Fruit fly (Drosophila melanogaster) whole organism, embryonic: ENCODE results near the gene CG10341.

Source experiments
- CG10565 ChIP-seq: fragments of 200-800 bp; sonication (Bioruptor generic); optimal IDR thresholded peaks from 3 replicates; lab custom pipeline; 2016; ENCODE audit warnings: missing biosample characterization, mild to moderate bottlenecking, missing genetic modification characterization
- CG11696 ChIP-seq: fragments of 200-800 bp; sonication (Bioruptor generic); IDR thresholded peaks from 2 replicates; pipeline ENCODE4 v1.3.6; 2022; ENCODE audit warnings: missing biosample characterization, missing genetic modification characterization
- CG12104 ChIP-seq: fragments of 200-800 bp; sonication (Bioruptor generic); optimal IDR thresholded peaks from 3 replicates; lab custom pipeline; 2016; ENCODE audit warnings: missing biosample characterization, missing genetic modification characterization
- CG12299 ChIP-seq: fragments of 200-800 bp; sonication (Bioruptor generic); optimal IDR thresholded peaks from 2 replicates; lab custom pipeline; 2018; ENCODE audit warnings: missing biosample characterization, mild to moderate bottlenecking, missing genetic modification characterization
- CG1603 ChIP-seq: fragments of 200-800 bp; sonication (Bioruptor generic); optimal IDR thresholded peaks from 2 replicates; lab custom pipeline; 2019; ENCODE audit warnings: missing biosample characterization, mild to moderate bottlenecking, missing genetic modification characterization, moderate library complexity
- CG16779 ChIP-seq: fragments of 200-800 bp; sonication (Bioruptor generic); IDR thresholded peaks from 2 replicates; pipeline ENCODE4 v1.3.6; 2022; ENCODE audit warnings: missing biosample characterization, missing genetic modification characterization
- CG17359 ChIP-seq: fragments of 200-800 bp; sonication (Bioruptor generic); optimal IDR thresholded peaks from 3 replicates; lab custom pipeline; 2018; ENCODE audit warnings: missing biosample characterization, mild to moderate bottlenecking, missing genetic modification characterization, moderate library complexity
- CG17802 ChIP-seq: fragments of 200-800 bp; sonication (Bioruptor generic); optimal IDR thresholded peaks from 2 replicates; lab custom pipeline; 2018; ENCODE audit warnings: missing biosample characterization, mild to moderate bottlenecking, missing genetic modification characterization, moderate library complexity
- CG18011 ChIP-seq: fragments of 200-800 bp; sonication (Bioruptor generic); optimal IDR thresholded peaks from 2 replicates; lab custom pipeline; 2017; ENCODE audit warnings: missing biosample characterization, missing genetic modification characterization, mild to moderate bottlenecking, moderate library complexity, missing genotype
- CG18476 ChIP-seq: fragments of 200-800 bp; sonication (Bioruptor generic); optimal IDR thresholded peaks from 2 replicates; lab custom pipeline; 2016; ENCODE audit warnings: missing biosample characterization, mild to moderate bottlenecking, missing genetic modification characterization
- CG3163 ChIP-seq: fragments of 200-800 bp; sonication (Bioruptor generic); optimal IDR thresholded peaks from 3 replicates; lab custom pipeline; 2016; ENCODE audit warnings: missing biosample characterization, missing genetic modification characterization
- CG4854 ChIP-seq: fragments of 200-800 bp; sonication (Bioruptor generic); optimal IDR thresholded peaks from 2 replicates; lab custom pipeline; 2016; ENCODE audit warnings: missing biosample characterization, missing genetic modification characterization, inconsistent platforms
- CG6791 ChIP-seq: fragments of 200-800 bp; sonication (Bioruptor generic); IDR thresholded peaks from 3 replicates; pipeline ENCODE4 v1.3.6; 2022; ENCODE audit warnings: missing biosample characterization, missing genetic modification characterization; ENCODE audit not compliant: partially characterized antibody
- CG8359 ChIP-seq: fragments of 200-800 bp; sonication (Bioruptor generic); optimal IDR thresholded peaks from 2 replicates; lab custom pipeline; 2017; ENCODE audit warnings: missing biosample characterization, mild to moderate bottlenecking, missing genetic modification characterization, borderline replicate concordance
- CrebB ChIP-seq: fragments of 200-800 bp; sonication (Bioruptor generic); optimal IDR thresholded peaks from 3 replicates; lab custom pipeline; 2018; ENCODE audit warnings: missing biosample characterization, mild to moderate bottlenecking, missing genetic modification characterization
- Deaf1 ChIP-seq: fragments of 200-800 bp; optimal IDR thresholded peaks from 3 replicates; lab custom pipeline; 2019; ENCODE audit warnings: missing biosample characterization, mild to moderate bottlenecking, missing genetic modification characterization, moderate library complexity
- Dip3 ChIP-seq: fragments of 200-800 bp; sonication (Bioruptor generic); optimal IDR thresholded peaks from 3 replicates; lab custom pipeline; 2016; ENCODE audit warnings: missing biosample characterization, missing genetic modification characterization
- Dll ChIP-seq: fragments of 200-800 bp; sonication (Bioruptor generic); IDR thresholded peaks from 4 replicates; pipeline ENCODE4 v1.3.6; 2022; ENCODE audit warnings: missing biosample characterization, missing genetic modification characterization; ENCODE audit not compliant: partially characterized antibody
- Fer2 ChIP-seq: fragments of 200-800 bp; sonication (Bioruptor generic); optimal IDR thresholded peaks from 2 replicates; lab custom pipeline; 2018; ENCODE audit warnings: missing biosample characterization, mild to moderate bottlenecking, missing genetic modification characterization, moderate library complexity
- H2.0 ChIP-seq: fragments of 200-800 bp; sonication (Bioruptor generic); IDR thresholded peaks from 2 replicates; pipeline ENCODE4 v1.3.6; 2022; ENCODE audit warnings: missing biosample characterization, missing genetic modification characterization
- HLH54F ChIP-seq: fragments of 200-800 bp; sonication (Bioruptor generic); optimal IDR thresholded peaks from 3 replicates; lab custom pipeline; 2016; ENCODE audit warnings: missing biosample characterization, missing genetic modification characterization
- Hey ChIP-seq: fragments of 200-800 bp; sonication (Bioruptor generic); optimal IDR thresholded peaks from 3 replicates; lab custom pipeline; 2018; ENCODE audit warnings: missing biosample characterization, mild to moderate bottlenecking, missing genetic modification characterization
- Hsf ChIP-seq: fragments of 200-800 bp; sonication (Bioruptor generic); optimal IDR thresholded peaks from 3 replicates; lab custom pipeline; 2016; ENCODE audit warnings: missing biosample characterization, missing genetic modification characterization
- Pdp1 ChIP-seq, 2 experiments: fragments of 200-800 bp; sonication (Bioruptor generic); optimal IDR thresholded peaks; 3 replicates each; lab custom pipeline; 2016; ENCODE audit warnings: missing biosample characterization in 2 of 2, missing genetic modification characterization in 2 of 2, mild to moderate bottlenecking in 1 of 2, moderate library complexity in 1 of 2
- Xbp1 ChIP-seq: fragments of 200-800 bp; sonication (Bioruptor generic); optimal IDR thresholded peaks from 3 replicates; lab custom pipeline; 2016; ENCODE audit warnings: missing biosample characterization, mild to moderate bottlenecking, missing genetic modification characterization
- chinmo ChIP-seq: fragments of 200-800 bp; sonication (Bioruptor generic); IDR thresholded peaks from 4 replicates; pipeline ENCODE4 v1.3.6; 2022; ENCODE audit warnings: missing biosample characterization, missing genetic modification characterization; ENCODE audit not compliant: partially characterized antibody
- chm ChIP-seq: fragments of 200-800 bp; sonication (Bioruptor generic); IDR thresholded peaks from 2 replicates; pipeline ENCODE4 v1.3.6; 2022; ENCODE audit warnings: missing biosample characterization, missing genetic modification characterization
- corto ChIP-seq: fragments of 200-800 bp; sonication (Bioruptor generic); optimal IDR thresholded peaks from 2 replicates; lab custom pipeline; 2016; ENCODE audit warnings: missing biosample characterization, mild to moderate bottlenecking, missing genetic modification characterization, moderate library complexity
- crol ChIP-seq: fragments of 200-800 bp; sonication (Bioruptor generic); IDR thresholded peaks from 2 replicates; pipeline ENCODE4 v1.3.6; 2022; ENCODE audit warnings: missing biosample characterization, missing genetic modification characterization
- cwo ChIP-seq: fragments of 200-800 bp; sonication (Bioruptor generic); optimal IDR thresholded peaks from 3 replicates; lab custom pipeline; 2017; ENCODE audit warnings: missing biosample characterization, missing genetic modification characterization, mild to moderate bottlenecking, moderate library complexity, missing genetic modification reagents
- dpn ChIP-seq, 2 experiments: fragments of 200-800 bp; sonication (Bioruptor generic); optimal IDR thresholded peaks; 3 replicates each; lab custom pipeline; 2016; ENCODE audit warnings: missing biosample characterization in 2 of 2, missing genetic modification characterization in 2 of 2
- en ChIP-seq: fragments of 200-800 bp; sonication (Bioruptor generic); optimal IDR thresholded peaks from 2 replicates; lab custom pipeline; 2016; ENCODE audit warnings: missing biosample characterization, missing genetic modification characterization
- gem ChIP-seq: fragments of 200-800 bp; sonication (Bioruptor generic); optimal IDR thresholded peaks from 2 replicates; lab custom pipeline; 2019; ENCODE audit warnings: missing biosample characterization, mild to moderate bottlenecking, missing genetic modification characterization, moderate library complexity
- jigr1 ChIP-seq: fragments of 200-800 bp; sonication (Bioruptor generic); IDR thresholded peaks from 3 replicates; pipeline ENCODE4 v1.3.6; 2022; ENCODE audit warnings: missing biosample characterization, missing genetic modification characterization
- knrl ChIP-seq: fragments of 200-800 bp; sonication (Bioruptor generic); IDR thresholded peaks from 3 replicates; pipeline ENCODE4 v1.3.6; 2022; ENCODE audit warnings: missing biosample characterization, missing genetic modification characterization; ENCODE audit not compliant: partially characterized antibody
- maf-S ChIP-seq: fragments of 200-800 bp; sonication (Bioruptor generic); optimal IDR thresholded peaks from 2 replicates; lab custom pipeline; 2016; ENCODE audit warnings: missing biosample characterization, missing genetic modification characterization
- mirr ChIP-seq: fragments of 200-800 bp; sonication (Bioruptor generic); optimal IDR thresholded peaks from 3 replicates; lab custom pipeline; 2018; ENCODE audit warnings: missing biosample characterization, mild to moderate bottlenecking, missing genetic modification characterization
- nom ChIP-seq: fragments of 200-800 bp; sonication (Bioruptor generic); optimal IDR thresholded peaks from 2 replicates; lab custom pipeline; 2017; ENCODE audit warnings: missing biosample characterization, missing genetic modification characterization, mild to moderate bottlenecking, moderate library complexity, missing genetic modification reagents
- phol ChIP-seq: fragments of 200-800 bp; sonication (Bioruptor generic); optimal IDR thresholded peaks from 3 replicates; lab custom pipeline; 2018; ENCODE audit warnings: missing biosample characterization, mild to moderate bottlenecking, missing genetic modification characterization, moderate library complexity
- pnt ChIP-seq: fragments of 200-800 bp; sonication (Bioruptor generic); optimal IDR thresholded peaks from 3 replicates; lab custom pipeline; 2016; ENCODE audit warnings: missing biosample characterization, missing genetic modification characterization
- sima ChIP-seq: fragments of 200-800 bp; sonication (Bioruptor generic); optimal IDR thresholded peaks from 2 replicates; lab custom pipeline; 2016; ENCODE audit warnings: missing biosample characterization, missing genetic modification characterization
- slbo ChIP-seq: fragments of 200-800 bp; sonication (Bioruptor generic); IDR thresholded peaks from 2 replicates; pipeline ENCODE4 v1.3.6; 2022; ENCODE audit warnings: missing biosample characterization, missing genetic modification characterization
- unc-4 ChIP-seq: fragments of 200-800 bp; sonication (Bioruptor generic); IDR thresholded peaks from 2 replicates; pipeline ENCODE4 v1.3.6; 2022; ENCODE audit warnings: missing biosample characterization, missing genetic modification characterization; ENCODE audit not compliant: partially characterized antibody
- wdn ChIP-seq: fragments of 200-800 bp; sonication (Bioruptor generic); IDR thresholded peaks from 2 replicates; pipeline ENCODE4 v1.3.6; 2022; ENCODE audit warnings: missing biosample characterization, missing genetic modification characterization
- wek ChIP-seq: fragments of 200-800 bp; sonication (Bioruptor generic); optimal IDR thresholded peaks from 3 replicates; lab custom pipeline; 2018; ENCODE audit warnings: missing biosample characterization, mild to moderate bottlenecking, missing genetic modification characterization, moderate library complexity
- zf30C ChIP-seq: fragments of 200-800 bp; sonication (Bioruptor generic); optimal IDR thresholded peaks from 3 replicates; lab custom pipeline; 2018; ENCODE audit warnings: missing biosample characterization, mild to moderate bottlenecking, missing genetic modification characterization
- zfh1 ChIP-seq: fragments of 200-800 bp; sonication (Bioruptor generic); IDR thresholded peaks from 3 replicates; pipeline ENCODE4 v1.3.6; 2022; ENCODE audit warnings: missing biosample characterization, missing genetic modification characterization

CG10341 gene

DNA sequence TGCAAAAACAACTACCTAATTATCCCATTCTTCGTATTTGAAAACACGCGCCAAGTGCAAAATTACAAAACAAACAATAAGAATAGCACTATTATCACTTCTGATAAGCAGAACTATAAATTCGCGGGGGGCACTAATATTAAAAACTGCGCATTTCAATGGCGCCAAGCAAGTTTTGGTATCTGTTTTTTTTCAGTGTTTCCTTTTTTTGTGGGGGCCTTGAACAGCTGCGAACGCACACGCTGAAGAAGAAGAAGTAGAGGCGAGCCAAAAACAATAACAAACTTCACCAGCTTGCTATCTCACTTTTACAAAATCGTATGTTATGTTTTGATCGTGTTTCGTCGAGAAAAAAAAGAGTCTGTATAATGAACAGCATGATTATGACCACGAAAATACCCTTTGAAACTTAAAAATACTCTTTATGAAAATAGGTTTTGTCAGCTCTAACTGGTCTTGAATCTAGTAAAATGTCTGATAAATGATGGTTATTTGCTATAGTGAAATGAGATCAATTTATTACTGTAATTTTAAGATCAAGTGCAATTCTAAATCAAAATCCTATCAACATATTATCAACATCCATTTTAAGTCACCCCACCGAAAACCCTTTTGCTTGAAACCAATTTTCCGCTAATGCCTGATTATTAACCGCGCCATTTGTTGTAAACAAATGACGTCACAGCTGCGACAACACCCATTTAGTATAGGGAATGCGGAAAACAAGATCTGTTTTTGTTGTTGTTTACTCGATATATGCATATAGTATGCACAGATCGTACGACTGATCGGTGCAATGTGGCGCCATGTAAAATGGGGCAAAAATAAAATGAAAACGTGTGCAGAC lies 4.4 kb upstream of the CG10341 start (continued):
- TF ChIP-seq wek (GFP tag; lab: Kevin White, UChicago): no peak
- peak; percentile 57 for TF ChIP-seq H2.0 (GFP tag; lab: Robert Waterston, UW)
- TF ChIP-seq Fer2 (tag; lab: Kevin White, UChicago): no peak
- TF ChIP-seq corto (GFP tag; lab: Kevin White, UChicago): no peak
- peak; percentile 32; the same call in 1 of the 3 replicates for TF ChIP-seq knrl (GFP tag; lab: Robert Waterston, UW)
- no peak for TF ChIP-seq Hey
- peak; percentile 50 for TF ChIP-seq maf-S
- TF ChIP-seq CG16779 (GFP tag; lab: Robert Waterston, UW): peak; percentile 70; the same call in 1 of the 2 replicates
- TF ChIP-seq CG12299: peak; percentile 31
- TF ChIP-seq crol: no peak
- peak; percentile 70; the same call in 2 of the 4 replicates for TF ChIP-seq chinmo
- peak; percentile 75 for TF ChIP-seq cwo (GFP tag; lab: Kevin White, UChicago)
- TF ChIP-seq Dll (GFP tag; lab: Robert Waterston, UW): no peak
- peak; percentile 46; the same call in 1 of the 2 replicates for TF ChIP-seq CG11696 (GFP tag; lab: Robert Waterston, UW)
- peak; percentile 15 for TF ChIP-seq CG18476
- TF ChIP-seq slbo (GFP tag; lab: Robert Waterston, UW): peak; percentile 73
- peak; percentile 44 for TF ChIP-seq CG18011 (GFP tag; lab: Kevin White, UChicago)
- no peak for TF ChIP-seq CG8359 (GFP tag; lab: Kevin White, UChicago)
- no peak; the same call in 1 of the 2 replicates for TF ChIP-seq chm
- peak; percentile 65 for TF ChIP-seq gem (tag; lab: Kevin White, UChicago)
- TF ChIP-seq Hsf: peak; percentile 51
- peak; percentile 45 for TF ChIP-seq en (GFP tag; lab: Kevin White, UChicago)
- TF ChIP-seq CG6791: no peak
- TF ChIP-seq pnt (GFP tag; lab: Kevin White, UChicago): peak; percentile 38
- TF ChIP-seq sima (GFP tag; lab: Kevin White, UChicago): no peak
- no peak for TF ChIP-seq unc-4
- peak; percentile 61 for TF ChIP-seq Dip3 (GFP tag; lab: Kevin White, UChicago)
- peak; percentile 66 for TF ChIP-seq phol (tag; lab: Kevin White, UChicago)
- TF ChIP-seq jigr1 (GFP tag; lab: Robert Waterston, UW): no peak
- TF ChIP-seq wdn: 0 out of 2 replicates have a peak, but pooled peaks have one; percentile 29
- TF ChIP-seq Xbp1: peak; percentile 70
- TF ChIP-seq CG1603 (tag; lab: Kevin White, UChicago): peak; percentile 59
- peak; percentile 62 to 65 for TF ChIP-seq Pdp1 (GFP tag; optimal IDR thresholded peaks at IDR 0.05; lab: Kevin White, UChicago)
- peak; percentile 49 for TF ChIP-seq nom
- TF ChIP-seq CG17359 (tag; lab: Kevin White, UChicago): peak; percentile 63
- TF ChIP-seq zfh1 (GFP tag; lab: Robert Waterston, UW): peak; percentile 59; the same call in 1 of the 3 replicates
- no peak for TF ChIP-seq CG10565 (GFP tag; lab: Kevin White, UChicago)
- peak; percentile 74 for TF ChIP-seq mirr (GFP tag; lab: Kevin White, UChicago)
- peak; percentile 53 for TF ChIP-seq HLH54F (GFP tag; lab: Kevin White, UChicago)
- TF ChIP-seq CG3163 (GFP tag; lab: Kevin White, UChicago): peak; percentile 38
- no peak for TF ChIP-seq CG12104
- peak; percentile 37 for TF ChIP-seq CrebB (tag; lab: Kevin White, UChicago)
- peak; percentile 26 for TF ChIP-seq Deaf1 (tag; lab: Kevin White, UChicago)
- peak; percentile 66 to 74 for TF ChIP-seq dpn (GFP tag; optimal IDR thresholded peaks at IDR 0.05; lab: Kevin White, UChicago)
- TF ChIP-seq CG4854 (GFP tag; lab: Kevin White, UChicago): peak; percentile 22
- TF ChIP-seq CG17802 (tag; lab: Kevin White, UChicago): peak; percentile 37
- TF ChIP-seq zf30C (GFP tag; lab: Kevin White, UChicago): peak; percentile 94
